Worm (Caenorhabditis elegans): ENCODE data around the gene sgnh-1.

DNA sequence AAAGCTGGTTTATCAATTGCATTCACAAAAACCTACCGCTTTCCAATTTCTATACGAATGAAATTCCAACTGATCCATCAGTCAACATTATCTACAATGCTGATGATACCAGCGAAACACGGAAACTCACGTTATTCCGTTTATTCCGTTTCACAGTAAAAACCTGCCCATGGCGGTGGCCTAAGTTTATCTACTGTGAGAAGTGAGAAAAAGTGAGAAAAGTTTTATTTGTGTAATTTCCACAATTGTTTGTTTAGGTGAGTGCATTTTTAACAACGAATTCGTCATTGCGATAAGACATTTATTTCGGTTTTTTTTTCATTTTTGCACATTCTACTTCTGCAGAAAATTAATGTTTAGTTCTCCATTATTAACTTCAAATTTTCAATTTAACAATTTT lies 40.3 kb downstream of the sgnh-1 start, which contains the start of gene Y9C9A.8:
- TF ChIP-seq mml-1 (tag; optimal IDR thresholded peaks at IDR 0.05) (no peak), snpc-4 (tag; optimal IDR thresholded peaks at IDR 0.05) (no peak), ztf-11 (tag; optimal IDR thresholded peaks at IDR 0.05) (no peak), pqm-1 (tag; optimal IDR thresholded peaks at IDR 0.05) (no peak), skn-1 (tag; optimal IDR thresholded peaks at IDR 0.05) (no peak), nhr-28 (tag; optimal IDR thresholded peaks at IDR 0.05) (no peak), fkh-2 (tag; optimal IDR thresholded peaks at IDR 0.05) (no peak), daf-12 (tag; optimal IDR thresholded peaks at IDR 0.05) (no peak)

Data from whole organism, L3 larva.